Worm (Caenorhabditis elegans): Measurements from ENCODE around the gene T18D3.1.

DNA sequence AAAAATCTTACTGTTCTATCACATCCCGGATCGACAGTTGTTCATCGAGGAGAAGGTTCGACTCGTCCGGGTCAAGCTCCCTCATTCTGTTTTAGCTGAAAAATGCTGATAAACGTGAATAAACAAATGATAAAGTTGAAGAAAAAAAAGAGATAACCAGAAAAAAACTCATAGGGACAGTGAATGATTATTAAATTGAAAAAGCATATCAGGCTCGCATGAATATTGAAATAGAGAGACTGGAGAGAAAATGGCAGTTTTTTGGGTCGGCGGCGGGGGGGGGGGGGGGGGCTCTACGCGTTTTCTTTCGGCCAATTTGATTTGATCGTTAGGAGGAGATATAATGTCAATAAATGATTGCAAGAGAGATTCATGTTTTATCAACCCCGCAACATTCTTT is 40.6 kb upstream of the T18D3.1 start, which contains the start of gene lin-2:
- TF ChIP-seq lin-11 (tag; optimal IDR thresholded peaks at IDR 0.05) (no peak), sdc-2 (tag; optimal IDR thresholded peaks at IDR 0.05) (no peak), tbx-2 (tag; optimal IDR thresholded peaks at IDR 0.05) (no peak), sox-4 (tag; optimal IDR thresholded peaks at IDR 0.05) (no peak), sox-2 (GFP tag; IDR thresholded peaks at IDR 0.05) (no peak), pat-9 (tag; optimal IDR thresholded peaks at IDR 0.05) (no peak), dve-1 (tag; optimal IDR thresholded peaks at IDR 0.05) (no peak), ama-1 (optimal IDR thresholded peaks at IDR 0.05) (no peak), nhr-232 (tag; optimal IDR thresholded peaks at IDR 0.05) (no peak), fkh-10 (GFP tag; optimal IDR thresholded peaks at IDR 0.05) (no peak), pha-4 (tag; optimal IDR thresholded peaks at IDR 0.05) (no peak), pax-1 (tag; optimal IDR thresholded peaks at IDR 0.05) (no peak), unc-86 (tag; optimal IDR thresholded peaks at IDR 0.05) (no peak)

Measured in whole organism, late embryonic.